Worm (Caenorhabditis elegans): ENCODE measurements around the gene F23H12.3.

The F23H12.3 gene

DNA sequence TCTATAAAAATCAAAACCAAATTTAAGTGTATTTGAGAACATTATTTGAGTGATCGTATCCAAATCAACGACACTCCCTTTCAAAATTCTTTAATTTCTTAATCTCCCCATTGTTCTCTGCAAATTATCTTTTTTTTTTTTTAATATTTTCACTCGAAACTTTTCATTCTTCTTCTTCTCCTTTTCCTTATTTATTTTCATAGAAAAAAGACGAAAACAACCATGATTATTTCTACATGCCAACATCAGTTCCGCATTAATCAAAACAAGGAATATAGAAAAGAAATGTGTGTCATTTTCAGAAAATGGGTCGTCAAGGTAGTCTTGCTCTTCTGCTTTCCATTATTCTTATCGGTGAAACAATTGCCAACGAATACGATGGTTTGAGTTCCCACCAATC is 52.6 kb downstream of the F23H12.3 start, which contains the start of gene K01D12.5:
Gene K01D12.5 (plus strand): TSS at position 301 of the 400 bp plus-strand sequence.
- TF ChIP-seq daf-8 (GFP tag; IDR thresholded peaks at IDR 0.05) (no peak), dmd-8 (GFP tag; IDR thresholded peaks at IDR 0.05) (no peak), hmg-1.1 (GFP tag; IDR thresholded peaks at IDR 0.05) (no peak), tag-97 (GFP tag; IDR thresholded peaks at IDR 0.05) (no peak), skn-1 (tag; optimal IDR thresholded peaks at IDR 0.05) (no peak)
